Fruit fly (Drosophila melanogaster) whole organism, embryonic: ENCODE data around the gene CG10147.

Experiments
- B-H1 ChIP-seq: fragments of 200-800 bp; sonication (Bioruptor generic); IDR thresholded peaks from 3 replicates; pipeline ENCODE4 v1.3.6; 2022; ENCODE audit warnings: missing biosample characterization, missing genetic modification characterization
- Bteb2 ChIP-seq: fragments of 200-800 bp; sonication (Bioruptor generic); optimal IDR thresholded peaks from 2 replicates; lab custom pipeline; 2016; ENCODE audit warnings: missing biosample characterization, missing genetic modification characterization
- CG10147 ChIP-seq: fragments of 200-800 bp; sonication (Bioruptor generic); optimal IDR thresholded peaks from 2 replicates; lab custom pipeline; 2019; ENCODE audit warnings: missing biosample characterization, mild to moderate bottlenecking, missing genetic modification characterization, moderate library complexity
- CG10979 ChIP-seq: fragments of 200-800 bp; sonication (Bioruptor generic); optimal IDR thresholded peaks from 2 replicates; lab custom pipeline; 2018; ENCODE audit warnings: missing biosample characterization, mild to moderate bottlenecking, missing genetic modification characterization, moderate library complexity
- CG11504 ChIP-seq: fragments of 200-800 bp; sonication (Bioruptor generic); optimal IDR thresholded peaks from 3 replicates; lab custom pipeline; 2019; ENCODE audit warnings: missing biosample characterization, mild to moderate bottlenecking, missing genetic modification characterization, moderate library complexity
- CG11695 ChIP-seq: fragments of 200-800 bp; sonication (Bioruptor generic); IDR thresholded peaks from 3 replicates; pipeline ENCODE4 v1.3.6; 2022; ENCODE audit warnings: missing biosample characterization, missing genetic modification characterization
- CG12071 ChIP-seq: fragments of 200-800 bp; sonication (Bioruptor generic); optimal IDR thresholded peaks from 3 replicates; lab custom pipeline; 2018; ENCODE audit warnings: missing biosample characterization, mild to moderate bottlenecking, missing genetic modification characterization
- CG13287 ChIP-seq: fragments of 200-800 bp; sonication (Bioruptor generic); IDR thresholded peaks from 2 replicates; pipeline ENCODE4 v1.3.6; 2022; ENCODE audit warnings: missing biosample characterization, missing genetic modification characterization; ENCODE audit not compliant: partially characterized antibody
- CG14050 ChIP-seq: fragments of 200-800 bp; sonication (Bioruptor generic); IDR thresholded peaks from 3 replicates; pipeline ENCODE4 v1.3.6; 2022; ENCODE audit warnings: missing biosample characterization, missing genetic modification characterization
- CG15696 ChIP-seq: fragments of 200-800 bp; sonication (Bioruptor generic); optimal IDR thresholded peaks from 2 replicates; lab custom pipeline; 2019; ENCODE audit warnings: missing biosample characterization, mild to moderate bottlenecking, missing genetic modification characterization, moderate library complexity
- CG18262 ChIP-seq: fragments of 200-800 bp; optimal IDR thresholded peaks from 3 replicates; lab custom pipeline; 2019; ENCODE audit warnings: missing biosample characterization, mild to moderate bottlenecking, missing genetic modification characterization, moderate library complexity
- CG18476 ChIP-seq: fragments of 200-800 bp; sonication (Bioruptor generic); optimal IDR thresholded peaks from 2 replicates; lab custom pipeline; 2016; ENCODE audit warnings: missing biosample characterization, mild to moderate bottlenecking, missing genetic modification characterization
- CG18599 ChIP-seq: fragments of 200-800 bp; sonication (Bioruptor generic); optimal IDR thresholded peaks from 3 replicates; lab custom pipeline; 2017; ENCODE audit warnings: missing biosample characterization, missing genetic modification characterization, mild to moderate bottlenecking, moderate library complexity, missing genetic modification reagents
- CG2875 ChIP-seq: fragments of 200-800 bp; sonication (Bioruptor generic); optimal IDR thresholded peaks from 2 replicates; lab custom pipeline; 2017; ENCODE audit warnings: missing biosample characterization, mild to moderate bottlenecking, missing genetic modification characterization, missing genetic modification reagents
- CG30020 ChIP-seq: fragments of 200-800 bp; optimal IDR thresholded peaks from 2 replicates; lab custom pipeline; 2019; ENCODE audit warnings: missing biosample characterization, mild to moderate bottlenecking, missing genetic modification characterization, moderate library complexity
- CG30431 ChIP-seq: fragments of 200-800 bp; sonication (Bioruptor generic); optimal IDR thresholded peaks from 2 replicates; lab custom pipeline; 2017; ENCODE audit warnings: missing biosample characterization, missing genetic modification characterization
- CG31365 ChIP-seq: fragments of 200-800 bp; sonication (Bioruptor generic); optimal IDR thresholded peaks from 2 replicates; lab custom pipeline; 2018; ENCODE audit warnings: missing biosample characterization, mild to moderate bottlenecking, missing genetic modification characterization
- CG4404 ChIP-seq: fragments of 200-800 bp; sonication (Bioruptor generic); IDR thresholded peaks from 2 replicates; pipeline ENCODE4 v1.3.6; 2022; ENCODE audit warnings: missing biosample characterization, missing genetic modification characterization
- CG7928 ChIP-seq: fragments of 200-800 bp; sonication (Bioruptor generic); optimal IDR thresholded peaks from 2 replicates; lab custom pipeline; 2017; ENCODE audit warnings: missing biosample characterization, mild to moderate bottlenecking, missing genetic modification characterization
- CG7987 ChIP-seq: fragments of 200-800 bp; sonication (Bioruptor generic); optimal IDR thresholded peaks from 2 replicates; lab custom pipeline; 2018; ENCODE audit warnings: missing biosample characterization, mild to moderate bottlenecking, missing genetic modification characterization, moderate library complexity
- CG8944 ChIP-seq: fragments of 200-800 bp; sonication (Bioruptor generic); optimal IDR thresholded peaks from 3 replicates; lab custom pipeline; 2016; ENCODE audit warnings: missing biosample characterization, missing genetic modification characterization
- Camta ChIP-seq: fragments of 200-800 bp; sonication (Bioruptor generic); optimal IDR thresholded peaks from 2 replicates; lab custom pipeline; 2016; ENCODE audit warnings: missing biosample characterization, missing genetic modification characterization
- D ChIP-seq, 2 experiments: fragments of 200-800 bp in 1 of 2; fragments of >200 bp in 1 of 2; sonication (Bioruptor generic) in 1 of 2; optimal IDR thresholded peaks; 2 replicates in 1 of 2; 3 replicates in 1 of 2; lab custom pipeline; 2017; ENCODE audit warnings: mild to moderate bottlenecking in 1 of 2, missing biosample characterization in 1 of 2, missing genetic modification characterization in 1 of 2, missing genetic modification reagents in 1 of 2
- Fer2 ChIP-seq: fragments of 200-800 bp; sonication (Bioruptor generic); optimal IDR thresholded peaks from 2 replicates; lab custom pipeline; 2018; ENCODE audit warnings: missing biosample characterization, mild to moderate bottlenecking, missing genetic modification characterization, moderate library complexity
- Gug ChIP-seq: fragments of 200-800 bp; sonication (Bioruptor generic); IDR thresholded peaks from 4 replicates; pipeline ENCODE4 v1.3.6; 2022; ENCODE audit warnings: missing biosample characterization, missing genetic modification characterization
- Hand ChIP-seq: fragments of 200-800 bp; sonication (Bioruptor generic); optimal IDR thresholded peaks from 2 replicates; lab custom pipeline; 2017; ENCODE audit warnings: mild to moderate bottlenecking, missing biosample characterization, missing genetic modification reagents, missing genetic modification characterization
- Hmx ChIP-seq: fragments of 200-800 bp; sonication (Bioruptor generic); optimal IDR thresholded peaks from 2 replicates; lab custom pipeline; 2016; ENCODE audit warnings: missing biosample characterization, missing genetic modification characterization
- Hr39 ChIP-seq: fragments of >200 bp; optimal IDR thresholded peaks from 2 replicates; lab custom pipeline; 2017
- Meics ChIP-seq: fragments of 200-800 bp; sonication (Bioruptor generic); optimal IDR thresholded peaks from 2 replicates; lab custom pipeline; 2017; ENCODE audit warnings: missing biosample characterization, mild to moderate bottlenecking, missing genetic modification characterization
- NfI ChIP-seq: fragments of 200-800 bp; sonication (Bioruptor generic); optimal IDR thresholded peaks from 3 replicates; lab custom pipeline; 2018; ENCODE audit warnings: missing biosample characterization, mild to moderate bottlenecking, missing genetic modification characterization, moderate library complexity
- Six4 ChIP-seq: fragments of 200-800 bp; sonication (Bioruptor generic); optimal IDR thresholded peaks from 2 replicates; lab custom pipeline; 2016; ENCODE audit warnings: missing biosample characterization, missing genetic modification characterization
- Vsx1 ChIP-seq: fragments of 200-800 bp; sonication (Bioruptor generic); optimal IDR thresholded peaks from 2 replicates; lab custom pipeline; 2017; ENCODE audit warnings: missing biosample characterization, mild to moderate bottlenecking, missing genetic modification characterization, missing genetic modification reagents
- btn ChIP-seq: fragments of 200-800 bp; sonication (Bioruptor generic); optimal IDR thresholded peaks from 2 replicates; lab custom pipeline; 2016; ENCODE audit warnings: missing biosample characterization, missing genetic modification characterization
- cg ChIP-seq: fragments of 200-800 bp; sonication (Bioruptor generic); optimal IDR thresholded peaks from 3 replicates; lab custom pipeline; 2019; ENCODE audit warnings: missing biosample characterization, mild to moderate bottlenecking, missing genetic modification characterization, moderate library complexity
- chif ChIP-seq, 2 experiments: fragments of 200-800 bp; sonication (Bioruptor generic); optimal IDR thresholded peaks; 3 replicates each; lab custom pipeline; 2016; ENCODE audit warnings: missing biosample characterization in 2 of 2, missing genetic modification characterization in 2 of 2
- ci ChIP-seq: fragments of 200-800 bp; sonication (Bioruptor generic); IDR thresholded peaks from 3 replicates; pipeline ENCODE4 v1.3.6; 2022; ENCODE audit warnings: missing biosample characterization, missing genetic modification characterization
- fd102C ChIP-seq: fragments of 200-800 bp; sonication (Bioruptor generic); optimal IDR thresholded peaks from 2 replicates; lab custom pipeline; 2018; ENCODE audit warnings: missing biosample characterization, mild to moderate bottlenecking, missing genetic modification characterization, moderate library complexity
- grau ChIP-seq: fragments of 200-800 bp; optimal IDR thresholded peaks from 3 replicates; lab custom pipeline; 2019; ENCODE audit warnings: missing biosample characterization, mild to moderate bottlenecking, missing genetic modification characterization, moderate library complexity
- grn ChIP-seq: fragments of 200-800 bp; sonication (Bioruptor generic); optimal IDR thresholded peaks from 3 replicates; lab custom pipeline; 2017; ENCODE audit warnings: missing biosample characterization, missing genetic modification characterization
- gsb ChIP-seq: fragments of 200-800 bp; sonication (Bioruptor generic); IDR thresholded peaks from 2 replicates; pipeline ENCODE4 v1.3.6; 2022; ENCODE audit warnings: missing biosample characterization, missing genetic modification characterization
- gt ChIP-seq: fragments of 200-800 bp; sonication (Bioruptor generic); IDR thresholded peaks from 2 replicates; pipeline ENCODE4 v1.3.6; 2022; ENCODE audit warnings: missing biosample characterization, missing genetic modification characterization
- ken ChIP-seq: fragments of 200-800 bp; sonication (Bioruptor generic); IDR thresholded peaks from 3 replicates; pipeline ENCODE4 v1.3.6; 2022; ENCODE audit warnings: missing biosample characterization, missing genetic modification characterization
- lab ChIP-seq: fragments of 200-800 bp; sonication (Bioruptor generic); optimal IDR thresholded peaks from 3 replicates; lab custom pipeline; 2017; ENCODE audit warnings: missing biosample characterization, missing genetic modification characterization, mild to moderate bottlenecking, moderate library complexity, missing genetic modification reagents
- pnt ChIP-seq: fragments of 200-800 bp; sonication (Bioruptor generic); optimal IDR thresholded peaks from 3 replicates; lab custom pipeline; 2016; ENCODE audit warnings: missing biosample characterization, missing genetic modification characterization
- pzg ChIP-seq: fragments of 200-800 bp; sonication (Bioruptor generic); optimal IDR thresholded peaks from 3 replicates; lab custom pipeline; 2018; ENCODE audit warnings: missing biosample characterization, mild to moderate bottlenecking, missing genetic modification characterization, moderate library complexity
- row ChIP-seq: fragments of 200-800 bp; sonication (Bioruptor generic); IDR thresholded peaks from 3 replicates; pipeline ENCODE4 v1.3.6; 2022; ENCODE audit warnings: missing biosample characterization, missing genetic modification characterization
- run ChIP-seq: fragments of 200-800 bp; sonication (Bioruptor generic); optimal IDR thresholded peaks from 3 replicates; lab custom pipeline; 2018; ENCODE audit warnings: missing biosample characterization, mild to moderate bottlenecking, missing genetic modification characterization
- slou ChIP-seq: fragments of 200-800 bp; sonication (Bioruptor generic); optimal IDR thresholded peaks from 3 replicates; lab custom pipeline; 2016; ENCODE audit warnings: missing biosample characterization, missing genetic modification characterization
- trem ChIP-seq: fragments of 200-800 bp; optimal IDR thresholded peaks from 3 replicates; lab custom pipeline; 2019; ENCODE audit warnings: missing biosample characterization, mild to moderate bottlenecking, missing genetic modification characterization, moderate library complexity
- unpg ChIP-seq: fragments of 200-800 bp; sonication (Bioruptor generic); optimal IDR thresholded peaks from 3 replicates; lab custom pipeline; 2018; ENCODE audit warnings: missing biosample characterization, mild to moderate bottlenecking, missing genetic modification characterization, moderate library complexity
- usp ChIP-seq: fragments of >200 bp; optimal IDR thresholded peaks from 2 replicates; lab custom pipeline; 2017; ENCODE audit warnings: missing biosample characterization, missing genetic modification characterization

The CG10147 gene

DNA sequence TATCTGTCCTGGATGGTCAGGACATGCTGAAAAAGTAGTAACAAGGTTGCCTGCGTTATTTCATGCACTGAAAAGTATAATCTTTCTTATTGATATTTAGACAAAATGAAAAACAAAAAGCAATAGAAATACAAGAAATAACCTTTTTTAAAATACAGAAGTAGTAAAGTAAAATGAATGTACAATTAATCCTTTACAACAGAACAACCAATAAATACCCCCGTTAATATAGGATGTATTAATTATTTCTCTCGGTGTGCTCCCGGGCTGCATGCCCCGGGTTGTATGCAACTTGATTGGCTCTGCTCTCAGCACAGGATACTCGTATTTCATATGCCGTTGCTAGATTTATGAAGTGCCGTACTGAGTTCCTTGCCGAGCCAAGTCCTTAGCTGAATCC, 10.4 kb upstream of the CG10147 start (continued):
- TF ChIP-seq grau (no peak), run (tag; lab: Kevin White, UChicago) (no peak), CG2875 (no peak), CG18476 (GFP tag; lab: Kevin White, UChicago) (no peak), unpg (GFP tag; lab: Kevin White, UChicago) (peak; percentile 20), D (optimal IDR thresholded peaks at IDR 0.05; lab: Kevin White, UChicago) (no peak), D (GFP tag; optimal IDR thresholded peaks at IDR 0.05; lab: Kevin White, UChicago) (peak; percentile 15), CG7928 (GFP tag; lab: Kevin White, UChicago) (no peak), CG10147 (GFP tag; lab: Kevin White, UChicago) (no peak), Hr39 (lab: Kevin White, UChicago) (no peak), usp (GFP tag; lab: Kevin White, UChicago) (no peak), gt (GFP tag; lab: Robert Waterston, UW) (no peak), B-H1 (no peak), CG13287 (GFP tag; lab: Robert Waterston, UW) (no peak), Bteb2 (GFP tag; lab: Kevin White, UChicago) (no peak), Six4 (GFP tag; lab: Kevin White, UChicago) (no peak), Hmx (GFP tag; lab: Kevin White, UChicago) (no peak), lab (GFP tag; lab: Kevin White, UChicago) (no peak), row (peak; percentile 30; the same call in 1 of the 3 replicates), CG14050 (GFP tag; lab: Robert Waterston, UW) (no peak), chif (GFP tag; optimal IDR thresholded peaks at IDR 0.05; lab: Kevin White, UChicago) (peak in 1 of 2 experiments; percentile 27), CG11504 (tag; lab: Kevin White, UChicago) (peak; percentile 17), trem (tag; lab: Kevin White, UChicago) (peak; percentile 9), CG30020 (no peak), pzg (no peak), CG18262 (tag; lab: Kevin White, UChicago) (peak; percentile 21), CG12071 (no peak), fd102C (no peak), NfI (GFP tag; lab: Kevin White, UChicago) (no peak), cg (GFP tag; lab: Kevin White, UChicago) (no peak), CG31365 (tag; lab: Kevin White, UChicago) (no peak), Hand (no peak), Gug (GFP tag; lab: Robert Waterston, UW) (no peak), CG18599 (GFP tag; lab: Kevin White, UChicago) (no peak), btn (no peak), ci (GFP tag; lab: Robert Waterston, UW) (no peak), CG15696 (peak; percentile 28), CG8944 (GFP tag; lab: Kevin White, UChicago) (no peak), gsb (GFP tag; lab: Robert Waterston, UW) (no peak), pnt (GFP tag; lab: Kevin White, UChicago) (no peak), CG11695 (GFP tag; lab: Robert Waterston, UW) (no peak), grn (GFP tag; lab: Kevin White, UChicago) (no peak), Meics (GFP tag; lab: Kevin White, UChicago) (no peak), slou (GFP tag; lab: Kevin White, UChicago) (no peak), Vsx1 (GFP tag; lab: Kevin White, UChicago) (no peak), CG4404 (GFP tag; lab: Robert Waterston, UW) (no peak), Camta (GFP tag; lab: Kevin White, UChicago) (no peak), CG30431 (no peak), CG7987 (GFP tag; lab: Kevin White, UChicago) (no peak), Fer2 (tag; lab: Kevin White, UChicago) (no peak), CG10979 (peak; percentile 54), ken (GFP tag; lab: Robert Waterston, UW) (no peak)
